Worm (Caenorhabditis elegans): ENCODE measurements around the gene ech-5.

DNA sequence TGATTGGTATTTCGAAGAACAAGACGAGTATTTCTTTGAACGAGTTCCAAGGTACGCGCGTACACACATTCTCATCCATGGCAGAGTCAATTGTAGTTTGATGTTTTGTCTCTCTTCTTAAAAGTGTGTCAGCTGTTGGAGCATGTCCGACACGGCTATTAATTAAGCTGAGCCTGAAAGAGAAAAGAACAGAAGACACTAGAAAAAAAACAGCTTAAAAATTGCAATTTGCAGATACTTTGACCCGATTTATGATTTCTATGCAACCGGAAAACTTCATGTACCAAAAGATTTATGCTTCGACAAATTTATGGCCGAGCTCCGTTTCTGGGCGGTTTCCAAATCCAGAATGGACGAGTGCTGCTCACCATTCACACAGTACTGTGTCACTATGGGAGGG lies 47.3 kb upstream of the ech-5 start:
- TF ChIP-seq ama-1 (optimal IDR thresholded peaks at IDR 0.05) (no peak), elt-3 (tag; optimal IDR thresholded peaks at IDR 0.05) (no peak), nhr-23 (tag; optimal IDR thresholded peaks at IDR 0.05) (no peak), unc-62 (GFP tag; optimal IDR thresholded peaks at IDR 0.05) (no peak), lin-39 (tag; optimal IDR thresholded peaks at IDR 0.05) (no peak), nhr-11 (tag; optimal IDR thresholded peaks at IDR 0.05) (no peak), ztf-1 (GFP tag; conservative IDR thresholded peaks at IDR 0.05) (no peak), sma-9 (GFP tag; optimal IDR thresholded peaks at IDR 0.05) (no peak), sma-9 (tag; optimal IDR thresholded peaks at IDR 0.05) (no peak), ztf-4 (tag; optimal IDR thresholded peaks at IDR 0.05) (no peak), egl-27 (tag; optimal IDR thresholded peaks at IDR 0.05) (no peak), crh-2 (tag; optimal IDR thresholded peaks at IDR 0.05) (no peak)

Data from whole organism, L2 larva.